Worm (Caenorhabditis elegans): ENCODE measurements around the gene ckb-4.

The ckb-4 gene

ce11 chrV:2133512-2133911, 24.3 kb upstream of the ckb-4 start:
- peak; percentile 50 for TF ChIP-seq ref-2 (tag; optimal IDR thresholded peaks at IDR 0.05)
- TF ChIP-seq ceh-18 (tag; optimal IDR thresholded peaks at IDR 0.05), result peak; percentile 67
- TF ChIP-seq ahr-1 (tag; optimal IDR thresholded peaks at IDR 0.05), result no peak
- TF ChIP-seq fax-1 (tag; optimal IDR thresholded peaks at IDR 0.05), result no peak
- no peak for TF ChIP-seq C08G9.2 (tag; optimal IDR thresholded peaks at IDR 0.05)
- TF ChIP-seq hlh-30 (tag; optimal IDR thresholded peaks at IDR 0.05; ENCODE audit: insufficient read depth), result peak; percentile 71
- peak; percentile 39 for TF ChIP-seq nfya-1 (tag; optimal IDR thresholded peaks at IDR 0.05)
- TF ChIP-seq unc-42 (tag; optimal IDR thresholded peaks at IDR 0.05), result peak; percentile 0
- TF ChIP-seq Y22D7AL.16 (tag; optimal IDR thresholded peaks at IDR 0.05), result no peak
- TF ChIP-seq sox-4 (tag; optimal IDR thresholded peaks at IDR 0.05), result no peak
- TF ChIP-seq K09A11.1 (tag; optimal IDR thresholded peaks at IDR 0.05; ENCODE audit: insufficient read depth), result no peak
- peak; percentile 30 for TF ChIP-seq tbx-2 (tag; optimal IDR thresholded peaks at IDR 0.05)
- no peak for TF ChIP-seq syd-9 (tag; optimal IDR thresholded peaks at IDR 0.05)
- no peak for TF ChIP-seq eyg-1 (tag; optimal IDR thresholded peaks at IDR 0.05)
- TF ChIP-seq pqm-1 (tag; optimal IDR thresholded peaks at IDR 0.05), result no peak
- no peak for TF ChIP-seq ceh-6 (GFP tag; optimal IDR thresholded peaks at IDR 0.05)
- TF ChIP-seq ceh-31 (tag; optimal IDR thresholded peaks at IDR 0.05), result peak; percentile 62

- TF ChIP-seq ztf-16 (tag; optimal IDR thresholded peaks at IDR 0.05) (no peak), ceh-45 (GFP tag; IDR thresholded peaks at IDR 0.05) (no peak), mec-3 (tag; optimal IDR thresholded peaks at IDR 0.05; ENCODE audit: borderline replicate concordance) (no peak), pha-4 (tag; optimal IDR thresholded peaks at IDR 0.05) (no peak), ceh-14 (tag; optimal IDR thresholded peaks at IDR 0.05) (no peak), tbx-7 (tag; optimal IDR thresholded peaks at IDR 0.05) (no peak), pax-1 (tag; optimal IDR thresholded peaks at IDR 0.05) (no peak), ceh-2 (tag; optimal IDR thresholded peaks at IDR 0.05) (no peak), eyg-1 (tag; optimal IDR thresholded peaks at IDR 0.05) (no peak), npax-4 (tag; optimal IDR thresholded peaks at IDR 0.05) (no peak), ceh-24 (tag; optimal IDR thresholded peaks at IDR 0.05) (no peak), lim-6 (tag; optimal IDR thresholded peaks at IDR 0.05) (no peak), C08G9.2 (tag; optimal IDR thresholded peaks at IDR 0.05) (no peak), ceh-6 (GFP tag; optimal IDR thresholded peaks at IDR 0.05) (no peak)
These were observed 23.4 kb upstream of the ckb-4 start for ce11 chrV:2132675-2133074.

- TF ChIP-seq odd-2 (tag; optimal IDR thresholded peaks at IDR 0.05) (no peak), tbx-7 (tag; optimal IDR thresholded peaks at IDR 0.05) (peak; percentile 76), mec-3 (tag; optimal IDR thresholded peaks at IDR 0.05; ENCODE audit: borderline replicate concordance) (peak; percentile 69), rnt-1 (tag; optimal IDR thresholded peaks at IDR 0.05) (peak; percentile 39), ceh-2 (tag; optimal IDR thresholded peaks at IDR 0.05) (peak; percentile 76), zip-5 (tag; optimal IDR thresholded peaks at IDR 0.05) (peak; percentile 48), tbx-2 (tag; optimal IDR thresholded peaks at IDR 0.05) (peak; percentile 70), ceh-14 (tag; optimal IDR thresholded peaks at IDR 0.05) (peak; percentile 7), unc-42 (tag; optimal IDR thresholded peaks at IDR 0.05) (peak; percentile 25), fax-1 (tag; optimal IDR thresholded peaks at IDR 0.05) (peak; percentile 55), pax-1 (tag; optimal IDR thresholded peaks at IDR 0.05) (no peak), ceh-31 (tag; optimal IDR thresholded peaks at IDR 0.05) (peak; percentile 89), sox-4 (tag; optimal IDR thresholded peaks at IDR 0.05) (no peak), ets-4 (tag; optimal IDR thresholded peaks at IDR 0.05) (peak; percentile 71), hlh-30 (tag; optimal IDR thresholded peaks at IDR 0.05; ENCODE audit: insufficient read depth) (no peak), pros-1 (tag; optimal IDR thresholded peaks at IDR 0.05) (no peak), hlh-8 (tag; optimal IDR thresholded peaks at IDR 0.05) (peak; percentile 3), nfya-1 (tag; optimal IDR thresholded peaks at IDR 0.05) (no peak), elt-2 (tag; optimal IDR thresholded peaks at IDR 0.05) (no peak), ahr-1 (tag; optimal IDR thresholded peaks at IDR 0.05) (no peak), C08G9.2 (tag; optimal IDR thresholded peaks at IDR 0.05) (peak; percentile 92), C38D4.7 (GFP tag; optimal IDR thresholded peaks at IDR 0.05) (no peak), sox-2 (GFP tag; IDR thresholded peaks at IDR 0.05) (no peak), ceh-34 (tag; optimal IDR thresholded peaks at IDR 0.05) (peak; percentile 8), che-1 (tag; optimal IDR thresholded peaks at IDR 0.05) (no peak), ref-2 (tag; optimal IDR thresholded peaks at IDR 0.05) (peak; percentile 63), sdc-2 (tag; optimal IDR thresholded peaks at IDR 0.05) (no peak), unc-3 (GFP tag; conservative IDR thresholded peaks at IDR 0.05) (no peak), unc-3 (tag; optimal IDR thresholded peaks at IDR 0.05) (peak; percentile 19)
These were observed 17.9 kb upstream of the ckb-4 start, which contains the start of gene ldp-1 for ce11 chrV:2126996-2127585. ldp-1 (plus strand) TSS chrV:2127535.

Data from whole organism, late embryonic.